Worm (Caenorhabditis elegans) whole organism, L4 larva: ENCODE data around the gene sdz-37.

Experiments
- F26F4.8 ChIP-seq: fragments of 200-800 bp; sonication (Bioruptor generic); conservative IDR thresholded peaks from 2 replicates; pipeline ENCODE4 v1.3.6; 2022; ENCODE audit warnings: missing genetic modification characterization, missing compliant biosample characterization
- F44E2.7 ChIP-seq: fragments of 200-800 bp; sonication (Bioruptor generic); IDR thresholded peaks from 2 replicates; pipeline ENCODE4 v2.1.2; 2022; ENCODE audit warnings: missing genetic modification characterization, missing compliant biosample characterization
- T20F7.1 ChIP-seq: fragments of 200-800 bp; sonication (Bioruptor generic); optimal IDR thresholded peaks from 2 replicates; lab custom pipeline; 2018; ENCODE audit warnings: mild to moderate bottlenecking, missing genetic modification characterization, missing compliant biosample characterization
- ZK337.2 ChIP-seq: fragments of 200-800 bp; sonication (Bioruptor generic); IDR thresholded peaks from 2 replicates; pipeline ENCODE4 v1.3.6; 2022; ENCODE audit warnings: missing genetic modification reagents, missing genetic modification characterization, missing compliant biosample characterization
- aha-1 ChIP-seq: fragments of 150-350 bp; peaks from one replicate; lab custom pipeline; 2014; ENCODE audit warnings: missing biosample characterization, missing genetic modification characterization
- ama-1 ChIP-seq: fragments of 150-350 bp; optimal IDR thresholded peaks from 2 replicates; lab custom pipeline; 2014; ENCODE audit warnings: inconsistent platforms, mixed read lengths
- ces-1 ChIP-seq: fragments of 150-350 bp; sonication (generic microtip); optimal IDR thresholded peaks from 4 replicates; lab custom pipeline; 2014; ENCODE audit warnings: missing biosample characterization, missing genetic modification reagents, missing genetic modification characterization
- cey-2 ChIP-seq: sonication (generic microtip); optimal IDR thresholded peaks from 3 replicates; lab custom pipeline; 2017; ENCODE audit warnings: missing genetic modification characterization, mild to moderate bottlenecking, missing compliant biosample characterization, antibody characterized with exemption, borderline replicate concordance; ENCODE audit not compliant: insufficient read depth
- daf-16 ChIP-seq, 3 experiments: sonication (generic microtip); optimal IDR thresholded peaks; 2 replicates each; lab custom pipeline; 2016 to 2017; ENCODE audit warnings: missing genetic modification characterization in 3 of 3, missing genetic modification reagents in 3 of 3, mild to moderate bottlenecking in 2 of 3, missing compliant biosample characterization in 2 of 3, missing biosample characterization in 1 of 3, moderate library complexity in 1 of 3
- daf-8 ChIP-seq: fragments of 200-800 bp; sonication (Bioruptor generic); IDR thresholded peaks from 2 replicates; pipeline ENCODE4 v1.3.6; 2022; ENCODE audit warnings: missing genetic modification characterization, missing compliant biosample characterization
- dmd-6 ChIP-seq: fragments of 200-800 bp; sonication (Bioruptor generic); IDR thresholded peaks from 2 replicates; pipeline ENCODE4 v1.3.6; 2022; ENCODE audit warnings: missing genetic modification reagents, missing genetic modification characterization, missing compliant biosample characterization
- dpl-1 ChIP-seq: fragments of 150-350 bp; optimal IDR thresholded peaks from 2 replicates; lab custom pipeline; 2014; ENCODE audit warnings: missing biosample characterization, missing genetic modification reagents, missing genetic modification characterization
- duxl-1 ChIP-seq: sonication (generic microtip); optimal IDR thresholded peaks from 2 replicates; lab custom pipeline; 2016; ENCODE audit warnings: mild to moderate bottlenecking, missing genetic modification characterization, moderate library complexity, missing compliant biosample characterization; ENCODE audit not compliant: poor library complexity
- egl-43 ChIP-seq: fragments of 200-800 bp; sonication (Bioruptor generic); IDR thresholded peaks from 2 replicates; pipeline ENCODE4 v1.3.6; 2022; ENCODE audit warnings: missing genetic modification reagents, missing genetic modification characterization, missing compliant biosample characterization
- gei-8 ChIP-seq: fragments of 200-800 bp; sonication (Bioruptor generic); optimal IDR thresholded peaks from 2 replicates; lab custom pipeline; 2018; ENCODE audit warnings: mild to moderate bottlenecking, missing genetic modification characterization, missing compliant biosample characterization
- hif-1 ChIP-seq, 2 experiments: sonication (generic microtip); optimal IDR thresholded peaks; 2 replicates each; lab custom pipeline; 2016 to 2017; ENCODE audit warnings: missing compliant biosample characterization in 2 of 2, missing genetic modification characterization in 2 of 2, missing genetic modification reagents in 2 of 2, missing genotype in 2 of 2, mild to moderate bottlenecking in 1 of 2
- hlh-11 ChIP-seq: fragments of 200-800 bp; sonication (Bioruptor generic); optimal IDR thresholded peaks from 2 replicates; lab custom pipeline; 2018; ENCODE audit warnings: mild to moderate bottlenecking, missing genetic modification characterization, missing compliant biosample characterization
- hlh-30 ChIP-seq: sonication (generic microtip); optimal IDR thresholded peaks from 2 replicates; lab custom pipeline; 2017; ENCODE audit warnings: antibody characterized with exemption, mild to moderate bottlenecking, missing genetic modification characterization, missing compliant biosample characterization; ENCODE audit not compliant: insufficient read depth
- hmg-1.1 ChIP-seq: fragments of 200-800 bp; sonication (Bioruptor generic); IDR thresholded peaks from 2 replicates; pipeline ENCODE4 v1.3.6; 2022; ENCODE audit warnings: missing genetic modification reagents, missing genetic modification characterization, missing compliant biosample characterization
- lim-7 ChIP-seq: fragments of 200-800 bp; sonication (Bioruptor generic); IDR thresholded peaks from 2 replicates; pipeline ENCODE4 v1.3.6; 2022; ENCODE audit warnings: missing genetic modification characterization, missing compliant biosample characterization
- lsy-2 ChIP-seq, 2 experiments: fragments of 150-350 bp in 1 of 2; sonication (generic microtip) in 1 of 2; optimal IDR thresholded peaks; 2 replicates each; lab custom pipeline; 2014 to 2017; ENCODE audit warnings: missing biosample characterization in 2 of 2, missing genetic modification characterization in 2 of 2
- mdl-1 ChIP-seq, 2 experiments: fragments of 150-350 bp in 1 of 2; sonication (generic microtip) in 1 of 2; optimal IDR thresholded peaks; 2 replicates each; lab custom pipeline; 2014 to 2017; ENCODE audit warnings: missing biosample characterization in 2 of 2, missing genetic modification characterization in 2 of 2
- mdt-29 ChIP-seq: fragments of 200-800 bp; sonication (Bioruptor generic); IDR thresholded peaks from 2 replicates; pipeline ENCODE4 v1.3.6; 2022; ENCODE audit warnings: missing genetic modification reagents, missing genetic modification characterization, missing compliant biosample characterization
- mep-1 ChIP-seq: fragments of 150-350 bp; sonication (generic microtip); optimal IDR thresholded peaks from 3 replicates; lab custom pipeline; 2014; ENCODE audit warnings: missing biosample characterization, missing genetic modification characterization
- mes-2 ChIP-seq: sonication (generic microtip); optimal IDR thresholded peaks from 2 replicates; lab custom pipeline; 2016; ENCODE audit warnings: missing genotype, mild to moderate bottlenecking, missing genetic modification characterization, missing compliant biosample characterization; ENCODE audit not compliant: poor library complexity, severe bottlenecking
- mxl-2 ChIP-seq: fragments of 200-800 bp; sonication (Bioruptor generic); conservative IDR thresholded peaks from 2 replicates; pipeline ENCODE4 v1.3.6; 2022; ENCODE audit warnings: missing genetic modification reagents, missing genetic modification characterization, missing compliant biosample characterization
- mxl-3 ChIP-seq: fragments of 200-800 bp; sonication (Bioruptor generic); optimal IDR thresholded peaks from 2 replicates; lab custom pipeline; 2018; ENCODE audit warnings: mild to moderate bottlenecking, missing genetic modification characterization, missing compliant biosample characterization
- nhr-11 ChIP-seq: fragments of 150-350 bp; optimal IDR thresholded peaks from 2 replicates; lab custom pipeline; 2014; ENCODE audit warnings: missing biosample characterization, missing genetic modification characterization
- nhr-28 ChIP-seq: fragments of 150-350 bp; optimal IDR thresholded peaks from 2 replicates; lab custom pipeline; 2014; ENCODE audit warnings: missing biosample characterization, missing genetic modification characterization
- nhr-41 ChIP-seq: fragments of 200-800 bp; sonication (Bioruptor generic); IDR thresholded peaks from 2 replicates; pipeline ENCODE4 v1.3.6; 2022; ENCODE audit warnings: missing genetic modification reagents, missing genetic modification characterization, missing compliant biosample characterization
- nhr-76 ChIP-seq: fragments of 150-350 bp; optimal IDR thresholded peaks from 2 replicates; lab custom pipeline; 2014; ENCODE audit warnings: missing biosample characterization, missing genetic modification characterization
- pha-4 ChIP-seq, 2 experiments: fragments of 150-350 bp in 1 of 2; fragments of 200-800 bp in 1 of 2; sonication (Bioruptor generic) in 1 of 2; IDR thresholded peaks in 1 of 2; optimal IDR thresholded peaks in 1 of 2; 2 replicates each; pipeline versions ENCODE4 v1.3.6 to Lab custom; 2014 to 2022; ENCODE audit warnings: missing genetic modification characterization in 2 of 2, missing genetic modification reagents in 2 of 2, missing biosample characterization in 1 of 2, missing compliant biosample characterization in 1 of 2
- rbr-2 ChIP-seq: sonication (generic microtip); optimal IDR thresholded peaks from 2 replicates; lab custom pipeline; 2016; ENCODE audit warnings: missing genotype, missing genetic modification characterization, missing compliant biosample characterization
- snpc-1.2 ChIP-seq: fragments of 200-800 bp; sonication (Bioruptor generic); IDR thresholded peaks from 2 replicates; pipeline ENCODE4 v1.3.6; 2022; ENCODE audit warnings: missing genetic modification reagents, missing genetic modification characterization, missing compliant biosample characterization
- snpc-4 ChIP-seq: fragments of 150-350 bp; optimal IDR thresholded peaks from 2 replicates; lab custom pipeline; 2014; ENCODE audit warnings: missing biosample characterization, missing genetic modification characterization
- spr-1 ChIP-seq: sonication (generic microtip); optimal IDR thresholded peaks from 2 replicates; lab custom pipeline; 2016; ENCODE audit warnings: mild to moderate bottlenecking, missing genetic modification characterization, missing compliant biosample characterization
- tag-97 ChIP-seq: fragments of 200-800 bp; sonication (Bioruptor generic); IDR thresholded peaks from 2 replicates; pipeline ENCODE4 v1.3.6; 2022; ENCODE audit warnings: missing genetic modification characterization, missing compliant biosample characterization
- tra-1 ChIP-seq: fragments of 200-800 bp; sonication (Bioruptor generic); IDR thresholded peaks from 2 replicates; pipeline ENCODE4 v1.3.6; 2022; ENCODE audit warnings: missing genetic modification reagents, missing genetic modification characterization, missing compliant biosample characterization
- unc-62 ChIP-seq, 3 experiments: fragments of 150-350 bp in 1 of 3; sonication (generic microtip); optimal IDR thresholded peaks in 2 of 3; peaks in 1 of 3; 1 replicate in 1 of 3; 2 replicates in 2 of 3; lab custom pipeline; 2014 to 2017; ENCODE audit warnings: missing biosample characterization in 3 of 3, missing genetic modification characterization in 3 of 3, missing genetic modification reagents in 3 of 3, missing genotype in 1 of 3
- zip-11 ChIP-seq: fragments of 200-800 bp; sonication (Bioruptor generic); IDR thresholded peaks from 2 replicates; pipeline ENCODE4 v1.3.6; 2022; ENCODE audit warnings: missing genetic modification characterization, missing compliant biosample characterization
- ztf-11 ChIP-seq: fragments of 150-350 bp; optimal IDR thresholded peaks from 2 replicates; lab custom pipeline; 2014; ENCODE audit warnings: missing biosample characterization, missing genetic modification characterization

The sdz-37 gene

DNA sequence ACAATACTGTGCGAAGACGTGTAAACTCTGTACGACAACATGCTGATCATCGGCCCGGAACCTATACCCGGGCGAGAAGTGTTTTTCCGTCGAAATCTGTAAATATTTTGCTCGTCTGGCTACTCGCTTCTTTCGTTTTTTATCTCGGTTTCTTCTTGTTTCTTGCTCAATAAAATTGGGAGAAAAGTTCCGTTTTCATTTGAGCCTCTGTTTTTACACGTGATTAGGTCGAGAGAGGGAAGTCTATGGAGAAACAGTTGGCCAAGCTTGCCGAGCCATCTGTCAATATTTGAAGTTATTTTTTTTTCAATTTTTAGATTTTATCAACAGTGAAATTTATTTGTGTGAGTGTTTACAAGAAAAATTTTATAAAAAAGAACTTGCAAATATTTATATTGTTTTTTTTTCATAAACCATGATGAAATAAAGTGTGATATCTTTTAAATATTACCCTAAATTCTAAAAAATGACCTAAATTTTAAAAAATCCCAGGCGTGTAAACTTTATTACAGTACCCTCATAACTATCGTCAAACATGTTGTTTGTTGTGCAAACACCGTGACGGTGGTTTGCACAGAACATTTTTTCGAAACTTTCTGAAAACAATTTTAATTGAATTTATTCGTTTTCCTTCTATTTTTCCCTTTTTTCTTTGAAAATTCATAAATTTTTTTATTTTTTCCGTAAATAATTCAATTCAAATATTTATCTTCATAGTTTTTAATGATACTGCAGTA, 19.5 kb upstream of the sdz-37 start:
- TF ChIP-seq egl-43 (no peak), snpc-1.2 (GFP tag; lab: Robert Waterston, UW) (no peak), zip-11 (GFP tag; lab: Robert Waterston, UW) (no peak), aha-1 (tag; lab: Kevin White, UChicago) (peak; percentile 71), lim-7 (GFP tag; lab: Robert Waterston, UW) (no peak), F26F4.8 (GFP tag; lab: Robert Waterston, UW) (no peak), gei-8 (GFP tag; lab: Kevin White, UChicago) (no peak), hlh-11 (peak; percentile 35), T20F7.1 (GFP tag; lab: Kevin White, UChicago) (peak; percentile 36), daf-16 (GFP tag; optimal IDR thresholded peaks at IDR 0.05; lab: Kevin White, UChicago) (peak in 1 of 2 experiments; percentile 97), daf-16 (tag; optimal IDR thresholded peaks at IDR 0.05; lab: Kevin White, UChicago) (peak; percentile 1), unc-62 (GFP tag; optimal IDR thresholded peaks at IDR 0.05 in 1 of 2; lab: Kevin White, UChicago) (no peak), unc-62 (tag; optimal IDR thresholded peaks at IDR 0.05; lab: Kevin White, UChicago) (no peak), hlh-30 (tag; lab: Kevin White, UChicago) (peak; percentile 23), snpc-4 (tag; lab: Kevin White, UChicago) (no peak), spr-1 (tag; lab: Kevin White, UChicago) (no peak), lsy-2 (tag; optimal IDR thresholded peaks at IDR 0.05; lab: Kevin White, UChicago) (peak in 1 of 2 experiments; percentile 80), tag-97 (no peak)

ce11 chrII:10445738-10446137, 18.9 kb upstream of the sdz-37 start:
- TF ChIP-seq hif-1 (tag; optimal IDR thresholded peaks at IDR 0.05; lab: Kevin White, UChicago) (peak in 1 of 2 experiments; percentile 30), ztf-11 (no peak), pha-4 (GFP tag; IDR thresholded peaks at IDR 0.05; lab: Robert Waterston, UW) (no peak), pha-4 (tag; optimal IDR thresholded peaks at IDR 0.05; lab: Kevin White, UChicago) (peak; percentile 8), aha-1 (tag; lab: Kevin White, UChicago) (peak; percentile 83), dmd-6 (GFP tag; lab: Robert Waterston, UW) (peak; percentile 38; the same call in 1 of the 2 replicates), unc-62 (GFP tag; optimal IDR thresholded peaks at IDR 0.05 in 1 of 2; lab: Kevin White, UChicago) (no peak), unc-62 (tag; optimal IDR thresholded peaks at IDR 0.05; lab: Kevin White, UChicago) (no peak), mxl-3 (GFP tag; lab: Kevin White, UChicago) (peak; percentile 66), mes-2 (tag; lab: Kevin White, UChicago) (peak; percentile 44), F44E2.7 (GFP tag; lab: Robert Waterston, UW) (no peak), hlh-11 (peak; percentile 28), daf-16 (GFP tag; optimal IDR thresholded peaks at IDR 0.05; lab: Kevin White, UChicago) (no peak), daf-16 (tag; optimal IDR thresholded peaks at IDR 0.05; lab: Kevin White, UChicago) (peak; percentile 27), mdt-29 (GFP tag; lab: Robert Waterston, UW) (no peak), rbr-2 (tag; lab: Kevin White, UChicago) (peak; percentile 33), nhr-11 (tag; lab: Kevin White, UChicago) (peak; percentile 75), nhr-76 (tag; lab: Kevin White, UChicago) (no peak), ces-1 (GFP tag; lab: Kevin White, UChicago) (no peak), duxl-1 (no peak), mdl-1 (tag; optimal IDR thresholded peaks at IDR 0.05; lab: Kevin White, UChicago) (peak; percentile 51 to 67), tra-1 (peak; percentile 52; the same call in 1 of the 2 replicates), nhr-41 (no peak), mep-1 (tag; lab: Kevin White, UChicago) (peak; percentile 3), nhr-28 (tag; lab: Kevin White, UChicago) (peak; percentile 77), hmg-1.1 (GFP tag; lab: Robert Waterston, UW) (peak; percentile 64), ZK337.2 (no peak), dpl-1 (peak; percentile 17), daf-8 (GFP tag; lab: Robert Waterston, UW) (no peak), hlh-30 (tag; lab: Kevin White, UChicago) (peak; percentile 49), ama-1 (lab: Kevin White, UChicago) (peak; percentile 23), mxl-2 (GFP tag; lab: Robert Waterston, UW) (no peak), lsy-2 (tag; optimal IDR thresholded peaks at IDR 0.05; lab: Kevin White, UChicago) (no peak), cey-2 (tag; lab: Kevin White, UChicago) (no peak)
- TF ChIP-seq, all 104 proteins: peak for 18
